Worm (Caenorhabditis elegans): ENCODE measurements around the gene sqv-7.

sqv-7 gene

DNA sequence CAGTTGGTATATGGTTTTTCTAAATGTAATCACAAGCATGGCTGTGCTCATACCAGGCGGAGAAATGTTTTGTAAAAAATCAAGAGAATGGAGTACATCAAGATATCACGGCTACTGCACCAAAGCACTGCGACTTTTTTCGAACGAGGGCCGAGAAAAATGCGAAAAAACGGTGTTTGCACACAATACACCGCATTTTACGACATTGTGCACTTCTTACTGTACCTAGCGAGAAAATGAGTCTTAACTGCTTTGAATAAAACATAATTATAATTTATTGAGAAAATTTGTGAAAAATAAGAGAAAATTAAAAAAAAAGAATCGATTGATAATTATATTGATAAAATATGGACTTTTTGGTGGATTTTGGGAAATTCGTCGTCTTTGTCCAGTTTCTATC lies 36.8 kb downstream of the sqv-7 start:
- TF ChIP-seq dao-5 (tag; optimal IDR thresholded peaks at IDR 0.05) (no peak), W03F9.2 (tag; optimal IDR thresholded peaks at IDR 0.05) (no peak), him-1 (tag; optimal IDR thresholded peaks at IDR 0.05) (no peak)

DNA sequence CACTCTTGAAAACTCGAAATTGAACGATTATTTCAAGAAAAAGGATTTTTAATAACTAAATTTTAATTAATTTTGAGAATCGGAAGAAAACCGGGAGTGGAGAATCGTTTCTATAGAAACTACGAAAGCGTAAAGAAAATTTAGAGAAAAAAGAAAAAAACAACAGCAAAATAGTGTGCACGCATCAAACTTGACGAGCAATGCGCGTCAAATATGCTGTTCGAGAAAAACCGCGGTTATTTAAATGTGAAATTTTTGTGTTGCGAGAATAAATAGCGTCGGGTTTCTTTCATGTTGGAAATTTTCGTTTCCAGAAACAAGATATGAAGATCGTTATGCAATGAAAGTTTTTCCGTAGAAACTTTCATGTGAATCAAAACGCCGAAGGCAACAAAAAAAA lies 38.5 kb downstream of the sqv-7 start:
- TF ChIP-seq W03F9.2 (tag; optimal IDR thresholded peaks at IDR 0.05), result peak; percentile 24
- no peak for TF ChIP-seq him-1 (tag; optimal IDR thresholded peaks at IDR 0.05)
- TF ChIP-seq dao-5 (tag; optimal IDR thresholded peaks at IDR 0.05), result no peak

DNA sequence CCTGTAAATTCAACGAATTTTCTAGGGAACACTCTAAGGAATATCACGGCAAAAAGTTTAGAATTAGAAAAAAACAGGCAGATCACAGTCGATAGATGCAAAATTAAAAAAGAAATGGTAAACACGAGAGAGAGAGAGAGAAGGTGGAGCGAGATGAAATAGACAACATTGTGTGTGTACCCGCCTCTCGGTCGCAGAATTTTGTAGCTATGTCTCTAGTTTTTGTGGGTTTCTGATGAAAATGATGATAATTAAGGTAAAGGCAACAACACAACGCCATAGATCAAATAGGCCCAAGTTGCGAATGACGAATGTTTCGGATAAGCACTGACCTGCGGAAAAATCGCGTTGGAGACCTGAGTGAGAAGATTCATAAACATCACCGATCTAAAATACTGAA lies 39.0 kb downstream of the sqv-7 start, which contains the start of gene sod-1:
Gene sod-1 (minus strand): TSS at position 387 of the 400 bp plus-strand sequence.
- TF ChIP-seq him-1 (tag; optimal IDR thresholded peaks at IDR 0.05) (no peak), W03F9.2 (tag; optimal IDR thresholded peaks at IDR 0.05) (no peak), dao-5 (tag; optimal IDR thresholded peaks at IDR 0.05) (no peak)

DNA sequence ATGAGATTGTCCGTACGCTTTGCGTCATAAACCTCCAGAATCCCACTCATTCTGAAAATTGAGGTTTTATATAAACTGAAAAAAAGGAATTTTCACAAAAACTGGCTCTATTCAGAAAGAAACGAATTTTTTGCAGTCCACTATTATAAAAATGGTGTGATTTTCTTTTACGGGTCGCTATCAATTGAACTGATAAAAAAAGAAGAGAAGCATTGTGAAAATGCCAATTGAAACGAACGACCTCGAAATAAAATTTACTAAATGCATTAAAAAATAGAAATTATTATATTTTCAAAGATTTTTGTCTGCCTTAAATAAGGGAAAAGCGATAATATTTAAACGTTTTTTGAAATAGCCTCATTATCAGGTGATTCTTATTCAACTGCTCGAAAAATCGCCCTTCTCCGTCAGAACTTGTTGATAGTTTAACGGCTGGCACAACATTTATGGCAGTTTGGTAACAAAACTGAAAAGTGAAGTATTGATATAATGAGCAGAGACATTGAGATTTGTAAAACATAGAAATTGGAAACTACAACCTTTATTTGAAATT lies 40.2 kb downstream of the sqv-7 start, which contains the start of gene art-1:
Gene art-1 (minus strand): TSS at position 51 of the 553 bp plus-strand sequence.
- no peak for TF ChIP-seq dao-5 (tag; optimal IDR thresholded peaks at IDR 0.05)
- no peak for TF ChIP-seq W03F9.2 (tag; optimal IDR thresholded peaks at IDR 0.05)
- no peak for TF ChIP-seq him-1 (tag; optimal IDR thresholded peaks at IDR 0.05)

DNA sequence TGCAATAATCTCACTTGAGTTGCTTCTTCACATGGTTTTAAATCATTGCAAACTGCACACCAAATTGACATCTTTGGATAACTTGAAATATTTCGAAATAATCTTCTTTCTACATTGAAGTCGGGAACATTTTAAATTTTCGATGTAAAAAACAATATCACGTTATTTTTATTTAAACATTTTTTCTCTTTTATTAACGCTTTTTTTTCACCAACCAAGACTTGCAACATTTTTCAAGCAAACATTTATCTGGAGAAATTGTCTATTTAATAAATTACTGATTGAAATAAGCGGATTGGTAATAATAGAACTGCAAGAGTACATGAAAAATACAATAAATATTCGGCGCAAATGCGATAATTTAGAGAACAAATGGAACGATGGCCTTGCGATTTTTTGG lies 42.0 kb downstream of the sqv-7 start, which contains the start of gene C15F1.5:
Gene C15F1.5 (minus strand): TSS at position 101 of the 400 bp plus-strand sequence.
- TF ChIP-seq W03F9.2 (tag; optimal IDR thresholded peaks at IDR 0.05), result no peak
- no peak for TF ChIP-seq dao-5 (tag; optimal IDR thresholded peaks at IDR 0.05)
- no peak for TF ChIP-seq him-1 (tag; optimal IDR thresholded peaks at IDR 0.05)

DNA sequence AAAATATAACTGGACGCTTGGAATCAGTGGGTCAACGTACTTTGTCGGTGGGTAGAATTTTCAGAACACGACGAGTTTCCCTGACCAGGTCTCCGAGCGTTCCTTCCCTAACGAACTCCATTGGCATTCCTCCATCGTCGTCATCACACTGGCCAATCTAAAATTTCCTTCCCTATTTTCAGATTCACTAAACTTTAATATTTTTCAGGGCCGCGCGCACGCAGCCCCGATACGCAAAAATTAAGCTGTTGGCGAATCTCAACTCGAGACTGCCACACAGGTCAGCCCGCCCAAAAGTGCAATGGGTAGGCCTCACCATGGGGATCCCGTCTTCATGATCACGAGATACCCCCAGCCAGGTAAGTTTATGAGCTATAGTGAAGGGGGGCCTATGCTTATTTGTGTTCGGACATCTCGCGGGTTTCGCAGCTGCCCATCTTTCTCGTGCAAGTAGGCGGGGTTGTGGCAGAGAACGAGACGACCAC lies 44.3 kb downstream of the sqv-7 start:
- TF ChIP-seq him-1 (tag; optimal IDR thresholded peaks at IDR 0.05) (no peak), dao-5 (tag; optimal IDR thresholded peaks at IDR 0.05) (no peak), W03F9.2 (tag; optimal IDR thresholded peaks at IDR 0.05) (no peak)

DNA sequence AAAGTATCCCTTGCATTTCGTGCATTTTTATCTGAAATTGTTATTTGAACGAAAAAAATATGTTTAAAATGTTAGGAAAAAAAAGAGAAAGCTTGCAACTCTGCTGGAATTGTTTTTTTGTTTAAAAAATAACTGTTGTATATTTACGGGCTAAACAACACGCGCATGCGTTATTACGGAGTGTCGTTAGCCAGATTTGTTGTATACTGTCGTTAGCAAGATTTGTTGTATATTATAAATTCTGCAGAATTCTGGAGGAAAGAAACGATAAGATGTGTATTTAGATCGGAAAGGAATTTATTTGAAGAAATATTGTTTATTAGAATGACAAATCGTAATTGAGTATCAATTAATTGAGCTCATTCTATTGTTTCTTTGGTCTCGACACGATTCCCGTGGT lies 44.9 kb downstream of the sqv-7 start, which contains the start of gene eif-2Bgamma:
Gene eif-2Bgamma (minus strand): TSS at position 31 of the 400 bp plus-strand sequence.
- no peak for TF ChIP-seq W03F9.2 (tag; optimal IDR thresholded peaks at IDR 0.05)
- TF ChIP-seq dao-5 (tag; optimal IDR thresholded peaks at IDR 0.05), result no peak
- no peak for TF ChIP-seq him-1 (tag; optimal IDR thresholded peaks at IDR 0.05)

DNA sequence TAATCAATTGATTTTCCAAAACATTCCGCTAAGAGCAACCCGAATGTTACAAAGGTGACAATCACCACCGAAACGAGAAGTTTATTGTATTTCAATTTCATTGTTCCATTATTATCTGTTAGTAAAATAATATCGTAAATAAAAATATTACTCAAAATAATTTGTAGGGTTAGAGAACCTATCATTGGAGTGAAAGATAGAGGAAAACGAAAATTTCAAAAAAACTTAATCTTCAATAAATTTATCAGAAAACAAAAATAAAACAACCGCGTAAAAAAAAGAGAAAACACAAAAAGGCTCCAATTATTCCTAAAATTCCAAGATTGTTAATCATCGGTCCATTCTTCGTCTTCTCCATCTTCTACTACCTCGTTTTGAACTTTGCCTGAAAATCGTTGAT lies 46.9 kb downstream of the sqv-7 start, which contains the start of gene tra-2:
Gene tra-2 (minus strand): TSS at position 101 of the 400 bp plus-strand sequence.
- TF ChIP-seq dao-5 (tag; optimal IDR thresholded peaks at IDR 0.05) (no peak), him-1 (tag; optimal IDR thresholded peaks at IDR 0.05) (no peak), W03F9.2 (tag; optimal IDR thresholded peaks at IDR 0.05) (no peak)
